Worm (Caenorhabditis elegans) whole organism, L4/young adult: ENCODE data around the gene gpa-2.

Source experiments
- W03F9.2 ChIP-seq: fragments of 150-350 bp; optimal IDR thresholded peaks from 2 replicates; lab custom pipeline; 2014; ENCODE audit warnings: missing biosample characterization, missing genetic modification characterization
- dao-5 ChIP-seq: sonication (generic microtip); optimal IDR thresholded peaks from 2 replicates; lab custom pipeline; 2016; ENCODE audit warnings: missing genotype, missing genetic modification characterization, moderate library complexity, missing compliant biosample characterization
- him-1 ChIP-seq: sonication (generic microtip); optimal IDR thresholded peaks from 2 replicates; lab custom pipeline; 2016; ENCODE audit warnings: missing genotype, missing genetic modification reagents, missing genetic modification characterization, missing compliant biosample characterization

- no peak for TF ChIP-seq him-1 (tag; lab: Kevin White, UChicago)
- no peak for TF ChIP-seq W03F9.2
- TF ChIP-seq dao-5: no peak
These were observed 9.3 kb downstream of the gpa-2 start for ce11 chrV:8380076-8380475.
